Fruit fly (Drosophila melanogaster): ENCODE results near the gene ex.

ex gene

DNA sequence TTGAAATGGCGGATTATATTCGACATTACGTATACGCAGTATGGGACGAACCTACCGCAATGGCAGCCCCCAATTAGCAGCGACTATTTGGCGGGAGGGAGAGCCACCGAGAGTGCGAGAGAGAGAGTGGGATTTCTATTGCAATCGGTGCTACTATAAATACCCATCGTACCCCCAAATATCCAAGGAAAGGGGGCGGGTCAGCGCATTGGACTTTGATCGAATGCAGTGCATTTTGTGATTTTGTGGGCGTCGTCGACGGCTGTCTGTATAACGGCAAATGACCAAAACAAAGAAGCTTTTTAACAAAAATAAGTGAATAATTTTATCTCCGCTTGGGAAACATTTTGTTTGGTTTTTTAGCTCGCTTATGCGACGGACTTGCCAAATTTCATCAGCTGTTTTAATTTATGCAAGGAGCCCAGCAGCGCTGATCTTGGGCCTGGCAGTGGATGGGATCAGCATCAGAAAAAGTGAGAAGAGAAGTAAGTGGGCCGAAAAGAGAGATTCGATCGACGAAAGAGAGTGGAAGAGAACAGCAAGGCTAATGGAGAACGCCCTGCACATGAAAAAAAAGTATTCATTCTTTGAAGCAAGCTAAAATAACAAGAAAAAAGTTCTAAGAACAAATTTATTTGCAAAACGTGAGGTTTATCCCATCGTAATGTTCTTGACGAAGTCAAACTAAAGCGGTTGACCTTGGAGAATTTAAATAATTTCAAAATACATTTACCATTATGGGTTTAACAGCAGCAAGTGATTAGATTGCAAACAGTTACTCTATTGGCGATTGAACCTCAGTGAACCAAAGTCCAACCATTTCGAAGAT lies 56.9 kb downstream of the ex start (continued):
- no peak for TF ChIP-seq CG17802 (tag; optimal IDR thresholded peaks at IDR 0.05)
- TF ChIP-seq Hmx (GFP tag; optimal IDR thresholded peaks at IDR 0.05): no peak
- TF ChIP-seq ranshi (GFP tag; IDR thresholded peaks at IDR 0.05): 0 out of 2 replicates have a peak, but pooled peaks have one; percentile 10
- peak; percentile 50 for TF ChIP-seq CG13424 (tag; optimal IDR thresholded peaks at IDR 0.05)
- TF ChIP-seq pum (GFP tag; optimal IDR thresholded peaks at IDR 0.05): no peak
- no peak for TF ChIP-seq pnt (GFP tag; optimal IDR thresholded peaks at IDR 0.05)
- no peak for TF ChIP-seq CG18619 (GFP tag; optimal IDR thresholded peaks at IDR 0.05)
- no peak for TF ChIP-seq inv (GFP tag; IDR thresholded peaks at IDR 0.05; ENCODE audit: partially characterized antibody)
- TF ChIP-seq CG15514 (GFP tag; optimal IDR thresholded peaks at IDR 0.05): peak; percentile 12
- no peak for TF ChIP-seq CG9215 (GFP tag; IDR thresholded peaks at IDR 0.05)
- no peak for TF ChIP-seq shn (GFP tag; optimal IDR thresholded peaks at IDR 0.05)
- peak; percentile 3 for TF ChIP-seq CG2116 (GFP tag; optimal IDR thresholded peaks at IDR 0.05)
- TF ChIP-seq CG6689 (GFP tag; IDR thresholded peaks at IDR 0.05): 0 out of 2 replicates have a peak, but pooled peaks have one; percentile 6
- no peak for TF ChIP-seq hth (optimal IDR thresholded peaks at IDR 0.05)
- no peak for TF ChIP-seq Gsc (GFP tag; IDR thresholded peaks at IDR 0.05)
- no peak for TF ChIP-seq CG17912 (GFP tag; optimal IDR thresholded peaks at IDR 0.05)
- no peak for TF ChIP-seq tll (GFP tag; optimal IDR thresholded peaks at IDR 0.05)
- peak; percentile 44 for TF ChIP-seq tio (GFP tag; optimal IDR thresholded peaks at IDR 0.05)
- no peak for TF ChIP-seq ac (GFP tag; optimal IDR thresholded peaks at IDR 0.05)
- no peak for TF ChIP-seq gsb (GFP tag; IDR thresholded peaks at IDR 0.05)
- TF ChIP-seq NFAT (GFP tag; IDR thresholded peaks at IDR 0.05): no peak
- TF ChIP-seq Mad (GFP tag; optimal IDR thresholded peaks at IDR 0.05): no peak
- no peak for TF ChIP-seq CG2889 (GFP tag; IDR thresholded peaks at IDR 0.05)
- TF ChIP-seq CHES-1-like (GFP tag; optimal IDR thresholded peaks at IDR 0.05): no peak
- peak; percentile 11 for TF ChIP-seq bcd (GFP tag; optimal IDR thresholded peaks at IDR 0.05)
- TF ChIP-seq CG5245 (GFP tag; optimal IDR thresholded peaks at IDR 0.05): no peak
- TF ChIP-seq Atf6 (GFP tag; IDR thresholded peaks at IDR 0.05): no peak; the same call in 1 of the 2 replicates
- peak; percentile 47 for TF ChIP-seq CG18262 (tag; optimal IDR thresholded peaks at IDR 0.05)
- TF ChIP-seq slou (GFP tag; optimal IDR thresholded peaks at IDR 0.05): no peak
- peak; percentile 7 for TF ChIP-seq ind (GFP tag; optimal IDR thresholded peaks at IDR 0.05)
- TF ChIP-seq slp2 (GFP tag; optimal IDR thresholded peaks at IDR 0.05): peak; percentile 9
- TF ChIP-seq CrebB (tag; optimal IDR thresholded peaks at IDR 0.05): no peak
- TF ChIP-seq Usf (GFP tag; optimal IDR thresholded peaks at IDR 0.05): no peak
- no peak for TF ChIP-seq CG13624 (GFP tag; optimal IDR thresholded peaks at IDR 0.05)
- TF ChIP-seq CG10209 (GFP tag; optimal IDR thresholded peaks at IDR 0.05): peak; percentile 18
- TF ChIP-seq CG13775 (GFP tag; optimal IDR thresholded peaks at IDR 0.05): no peak
- TF ChIP-seq CG15696 (tag; optimal IDR thresholded peaks at IDR 0.05): no peak
- no peak for TF ChIP-seq Rx (GFP tag; IDR thresholded peaks at IDR 0.05)
- TF ChIP-seq MBD-R2 (GFP tag; IDR thresholded peaks at IDR 0.05): no peak
- peak; percentile 38 for TF ChIP-seq CG12391 (tag; optimal IDR thresholded peaks at IDR 0.05)
- peak; percentile 34; the same call in 1 of the 3 replicates for TF ChIP-seq Aef1 (GFP tag; IDR thresholded peaks at IDR 0.05)
- TF ChIP-seq fru (optimal IDR thresholded peaks at IDR 0.05): no peak
- TF ChIP-seq fd3F (GFP tag; optimal IDR thresholded peaks at IDR 0.05): peak; percentile 21
- TF ChIP-seq cg (GFP tag; optimal IDR thresholded peaks at IDR 0.05): no peak
- no peak for TF ChIP-seq ci (GFP tag; IDR thresholded peaks at IDR 0.05)
- peak; percentile 16; the same call in 1 of the 2 replicates for TF ChIP-seq E2f2 (GFP tag; IDR thresholded peaks at IDR 0.05)
- TF ChIP-seq H15 (GFP tag; IDR thresholded peaks at IDR 0.05): no peak
- TF ChIP-seq CG6254 (GFP tag; optimal IDR thresholded peaks at IDR 0.05): no peak
- TF ChIP-seq C15 (GFP tag; IDR thresholded peaks at IDR 0.05): no peak
- TF ChIP-seq mirr (GFP tag; optimal IDR thresholded peaks at IDR 0.05): no peak
